Worm (Caenorhabditis elegans) whole organism, L4 larva: Measurements from ENCODE around the gene rpl-29.
"Not testable (repeated sequence)": the region's sequence is repeated elsewhere in the genome, so short reads cannot be mapped to it uniquely, and the experiment has no call there.

Experiments used
- D1046.2 ChIP-seq: fragments of 200-800 bp; sonication (Bioruptor generic); IDR thresholded peaks from 2 replicates; pipeline ENCODE4 v1.3.6; 2022; ENCODE audit warnings: missing genetic modification characterization, missing compliant biosample characterization
- F37D6.2 ChIP-seq: sonication (generic microtip); optimal IDR thresholded peaks from 2 replicates; lab custom pipeline; 2016; ENCODE audit warnings: mild to moderate bottlenecking, missing genetic modification characterization, missing compliant biosample characterization
- Y105C5A.15 ChIP-seq: fragments of 200-800 bp; sonication (Bioruptor generic); IDR thresholded peaks from 2 replicates; pipeline ENCODE4 v1.3.6; 2022; ENCODE audit warnings: missing genetic modification characterization, missing compliant biosample characterization
- Y5F2A.4 ChIP-seq: fragments of 200-800 bp; sonication (Bioruptor generic); optimal IDR thresholded peaks from 2 replicates; lab custom pipeline; 2018; ENCODE audit warnings: mild to moderate bottlenecking, missing genetic modification characterization, missing compliant biosample characterization
- ZK337.2 ChIP-seq: fragments of 200-800 bp; sonication (Bioruptor generic); IDR thresholded peaks from 2 replicates; pipeline ENCODE4 v1.3.6; 2022; ENCODE audit warnings: missing genetic modification reagents, missing genetic modification characterization, missing compliant biosample characterization
- aha-1 ChIP-seq: fragments of 150-350 bp; peaks from one replicate; lab custom pipeline; 2014; ENCODE audit warnings: missing biosample characterization, missing genetic modification characterization
- ceh-28 ChIP-seq: fragments of 150-350 bp; optimal IDR thresholded peaks from 2 replicates; lab custom pipeline; 2014; ENCODE audit warnings: missing biosample characterization, missing genetic modification reagents, missing genetic modification characterization
- ceh-82 ChIP-seq: sonication (generic microtip); optimal IDR thresholded peaks from 2 replicates; lab custom pipeline; 2017; ENCODE audit warnings: missing biosample characterization, missing genetic modification characterization
- daf-12 ChIP-seq: fragments of 150-350 bp; optimal IDR thresholded peaks from 2 replicates; lab custom pipeline; 2014; ENCODE audit warnings: missing biosample characterization, missing genetic modification reagents, missing genetic modification characterization
- daf-16 ChIP-seq, 3 experiments: sonication (generic microtip); optimal IDR thresholded peaks; 2 replicates each; lab custom pipeline; 2016 to 2017; ENCODE audit warnings: missing genetic modification characterization in 3 of 3, missing genetic modification reagents in 3 of 3, mild to moderate bottlenecking in 2 of 3, missing compliant biosample characterization in 2 of 3, missing biosample characterization in 1 of 3, moderate library complexity in 1 of 3
- dmd-8 ChIP-seq: fragments of 200-800 bp; sonication (Bioruptor generic); IDR thresholded peaks from 2 replicates; pipeline ENCODE4 v1.3.6; 2022; ENCODE audit warnings: missing genetic modification characterization, missing compliant biosample characterization
- dpl-1 ChIP-seq: fragments of 150-350 bp; optimal IDR thresholded peaks from 2 replicates; lab custom pipeline; 2014; ENCODE audit warnings: missing biosample characterization, missing genetic modification reagents, missing genetic modification characterization
- duxl-1 ChIP-seq: sonication (generic microtip); optimal IDR thresholded peaks from 2 replicates; lab custom pipeline; 2016; ENCODE audit warnings: mild to moderate bottlenecking, missing genetic modification characterization, moderate library complexity, missing compliant biosample characterization; ENCODE audit not compliant: poor library complexity
- egl-43 ChIP-seq: fragments of 200-800 bp; sonication (Bioruptor generic); IDR thresholded peaks from 2 replicates; pipeline ENCODE4 v1.3.6; 2022; ENCODE audit warnings: missing genetic modification reagents, missing genetic modification characterization, missing compliant biosample characterization
- fkh-10 ChIP-seq: fragments of 150-350 bp; optimal IDR thresholded peaks from 2 replicates; lab custom pipeline; 2014; ENCODE audit warnings: missing biosample characterization, missing genetic modification reagents, missing genetic modification characterization
- lim-7 ChIP-seq: fragments of 200-800 bp; sonication (Bioruptor generic); IDR thresholded peaks from 2 replicates; pipeline ENCODE4 v1.3.6; 2022; ENCODE audit warnings: missing genetic modification characterization, missing compliant biosample characterization
- lin-1 ChIP-seq: fragments of 200-800 bp; sonication (Bioruptor generic); IDR thresholded peaks from 2 replicates; pipeline ENCODE4 v1.3.6; 2022; ENCODE audit warnings: missing genetic modification reagents, missing genetic modification characterization, missing compliant biosample characterization
- lin-29 ChIP-seq: fragments of 200-800 bp; sonication (Bioruptor generic); IDR thresholded peaks from 2 replicates; pipeline ENCODE4 v1.3.6; 2022; ENCODE audit warnings: missing genetic modification reagents, missing genetic modification characterization, missing compliant biosample characterization
- mdl-1 ChIP-seq, 2 experiments: fragments of 150-350 bp in 1 of 2; sonication (generic microtip) in 1 of 2; optimal IDR thresholded peaks; 2 replicates each; lab custom pipeline; 2014 to 2017; ENCODE audit warnings: missing biosample characterization in 2 of 2, missing genetic modification characterization in 2 of 2
- mdt-29 ChIP-seq: fragments of 200-800 bp; sonication (Bioruptor generic); IDR thresholded peaks from 2 replicates; pipeline ENCODE4 v1.3.6; 2022; ENCODE audit warnings: missing genetic modification reagents, missing genetic modification characterization, missing compliant biosample characterization
- mes-2 ChIP-seq: sonication (generic microtip); optimal IDR thresholded peaks from 2 replicates; lab custom pipeline; 2016; ENCODE audit warnings: missing genotype, mild to moderate bottlenecking, missing genetic modification characterization, missing compliant biosample characterization; ENCODE audit not compliant: poor library complexity, severe bottlenecking
- mxl-3 ChIP-seq: fragments of 200-800 bp; sonication (Bioruptor generic); optimal IDR thresholded peaks from 2 replicates; lab custom pipeline; 2018; ENCODE audit warnings: mild to moderate bottlenecking, missing genetic modification characterization, missing compliant biosample characterization
- nhr-102 ChIP-seq: sonication (generic microtip); optimal IDR thresholded peaks from 2 replicates; lab custom pipeline; 2016; ENCODE audit warnings: mild to moderate bottlenecking, missing genetic modification characterization, moderate library complexity, missing compliant biosample characterization
- nhr-111 ChIP-seq: fragments of 200-800 bp; sonication (Bioruptor generic); optimal IDR thresholded peaks from 2 replicates; lab custom pipeline; 2018; ENCODE audit warnings: mild to moderate bottlenecking, missing genetic modification characterization, missing compliant biosample characterization
- nhr-28 ChIP-seq: fragments of 150-350 bp; optimal IDR thresholded peaks from 2 replicates; lab custom pipeline; 2014; ENCODE audit warnings: missing biosample characterization, missing genetic modification characterization
- nhr-42 ChIP-seq: fragments of 200-800 bp; sonication (Bioruptor generic); IDR thresholded peaks from 2 replicates; pipeline ENCODE4 v1.3.6; 2022; ENCODE audit warnings: missing genetic modification characterization, missing compliant biosample characterization
- nhr-6 ChIP-seq: fragments of 150-350 bp; optimal IDR thresholded peaks from 2 replicates; lab custom pipeline; 2014; ENCODE audit warnings: missing biosample characterization, missing genetic modification characterization
- nhr-76 ChIP-seq: fragments of 150-350 bp; optimal IDR thresholded peaks from 2 replicates; lab custom pipeline; 2014; ENCODE audit warnings: missing biosample characterization, missing genetic modification characterization
- pha-4 ChIP-seq, 2 experiments: fragments of 150-350 bp in 1 of 2; fragments of 200-800 bp in 1 of 2; sonication (Bioruptor generic) in 1 of 2; IDR thresholded peaks in 1 of 2; optimal IDR thresholded peaks in 1 of 2; 2 replicates each; pipeline versions ENCODE4 v1.3.6 to Lab custom; 2014 to 2022; ENCODE audit warnings: missing genetic modification characterization in 2 of 2, missing genetic modification reagents in 2 of 2, missing biosample characterization in 1 of 2, missing compliant biosample characterization in 1 of 2
- php-3 ChIP-seq: fragments of 200-800 bp; sonication (Bioruptor generic); IDR thresholded peaks from 2 replicates; pipeline ENCODE4 v1.3.6; 2022; ENCODE audit warnings: missing genetic modification reagents, missing genetic modification characterization, missing compliant biosample characterization
- pqm-1 ChIP-seq: sonication (generic microtip); optimal IDR thresholded peaks from 2 replicates; lab custom pipeline; 2017; ENCODE audit warnings: missing biosample characterization, missing genetic modification characterization
- rbr-2 ChIP-seq: sonication (generic microtip); optimal IDR thresholded peaks from 2 replicates; lab custom pipeline; 2016; ENCODE audit warnings: missing genotype, missing genetic modification characterization, missing compliant biosample characterization
- set-16 ChIP-seq: fragments of 200-800 bp; sonication (Bioruptor generic); IDR thresholded peaks from 2 replicates; pipeline ENCODE4 v1.3.6; 2022; ENCODE audit warnings: missing genetic modification reagents, missing genetic modification characterization, missing compliant biosample characterization
- skn-1 ChIP-seq: fragments of 150-350 bp; optimal IDR thresholded peaks from 2 replicates; lab custom pipeline; 2014; ENCODE audit warnings: missing biosample characterization, missing genetic modification characterization
- snpc-1.2 ChIP-seq: fragments of 200-800 bp; sonication (Bioruptor generic); IDR thresholded peaks from 2 replicates; pipeline ENCODE4 v1.3.6; 2022; ENCODE audit warnings: missing genetic modification reagents, missing genetic modification characterization, missing compliant biosample characterization
- unc-39 ChIP-seq: sonication (generic microtip); optimal IDR thresholded peaks from 2 replicates; lab custom pipeline; 2017; ENCODE audit warnings: missing biosample characterization, missing genetic modification characterization
- zag-1 ChIP-seq: fragments of 150-350 bp; optimal IDR thresholded peaks from 2 replicates; lab custom pipeline; 2014; ENCODE audit warnings: missing biosample characterization, missing genetic modification characterization
- zfp-3 ChIP-seq: fragments of 200-800 bp; sonication (Bioruptor generic); conservative IDR thresholded peaks from 2 replicates; pipeline ENCODE4 v1.3.6; 2022; ENCODE audit warnings: missing genetic modification reagents, missing genetic modification characterization, missing compliant biosample characterization
- ztf-11 ChIP-seq: fragments of 150-350 bp; optimal IDR thresholded peaks from 2 replicates; lab custom pipeline; 2014; ENCODE audit warnings: missing biosample characterization, missing genetic modification characterization
- ztf-7 ChIP-seq: fragments of 150-350 bp; optimal IDR thresholded peaks from 2 replicates; lab custom pipeline; 2014; ENCODE audit warnings: missing biosample characterization, missing genetic modification characterization

The rpl-29 gene

ce11 chrIV:13882573-13882972, 548 bp downstream of the rpl-29 start, which contains the start of gene thoc-7 (continued):
- no peak for TF ChIP-seq nhr-102
- TF ChIP-seq mes-2 (tag; lab: Kevin White, UChicago): no peak

DNA sequence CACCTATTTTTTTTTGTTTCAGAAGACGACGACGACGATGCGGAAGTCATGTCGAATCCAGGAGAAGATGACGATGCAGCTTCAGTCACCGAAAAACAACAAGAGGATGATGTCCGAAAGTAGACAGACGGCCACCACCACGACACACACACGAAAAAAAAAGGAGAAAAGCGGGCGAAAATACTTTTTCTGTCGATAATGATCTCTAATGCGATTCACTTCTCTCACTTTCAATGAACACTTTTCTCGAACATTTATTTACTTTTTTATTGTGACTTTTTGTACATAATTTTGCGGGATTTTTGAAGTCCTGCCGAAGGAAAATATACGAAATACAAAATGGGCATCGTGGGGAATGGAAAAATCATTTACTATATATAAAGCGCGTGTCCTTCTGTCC, 1.9 kb downstream of the rpl-29 start:
- TF ChIP-seq nhr-28 (tag; lab: Kevin White, UChicago) (peak; percentile 2), zag-1 (tag; lab: Kevin White, UChicago) (no peak)

DNA sequence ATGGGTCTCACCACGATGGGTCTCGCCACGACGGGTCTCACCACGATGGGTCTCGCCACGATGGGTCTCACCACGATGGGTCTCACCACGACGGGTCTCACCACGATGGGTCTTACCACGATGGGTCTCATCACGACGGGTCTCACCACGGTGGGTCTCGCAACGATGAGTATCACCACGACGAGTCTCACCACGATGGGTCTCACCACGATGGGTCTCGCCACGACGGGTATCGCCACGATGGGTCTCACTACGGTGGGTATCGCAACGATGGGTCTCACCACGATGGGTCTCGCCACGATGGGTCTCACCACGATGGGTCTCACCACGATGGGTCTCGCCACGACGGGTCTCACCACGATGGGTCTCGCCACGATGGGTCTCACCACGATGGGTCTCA, 2.4 kb downstream of the rpl-29 start:
- 0 out of 2 replicates have a peak, but pooled peaks have one; percentile 9 for TF ChIP-seq lim-7 (GFP tag; lab: Robert Waterston, UW)
- peak; percentile 84 for TF ChIP-seq set-16
- peak; percentile 36; the same call in 1 of the 2 replicates for TF ChIP-seq php-3 (GFP tag; lab: Robert Waterston, UW)
- peak; percentile 10; the same call in 1 of the 2 replicates for TF ChIP-seq snpc-1.2 (GFP tag; lab: Robert Waterston, UW)

DNA sequence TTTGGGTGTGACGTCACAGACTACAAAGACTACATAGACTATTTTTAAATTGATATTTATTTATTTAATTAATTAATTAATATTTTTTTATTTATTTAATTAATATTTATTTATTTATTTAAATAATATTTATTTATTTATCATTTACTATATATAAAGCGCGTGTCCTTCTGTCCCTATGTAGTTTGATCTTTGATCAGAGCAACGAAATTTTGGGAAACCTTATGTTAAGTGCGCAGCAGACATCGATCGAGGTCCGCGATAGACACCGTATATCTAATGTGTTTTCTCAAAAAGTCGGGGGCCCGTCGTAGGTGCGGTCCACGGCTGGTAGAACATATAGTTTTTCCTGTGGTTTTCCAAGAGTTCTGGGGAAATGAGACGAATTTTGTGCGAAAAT, 2.9 kb downstream of the rpl-29 start:
- TF ChIP-seq pha-4 (GFP tag; IDR thresholded peaks at IDR 0.05; lab: Robert Waterston, UW): 0 out of 2 replicates have a peak, but pooled peaks have one; percentile 32
- TF ChIP-seq pha-4 (tag; optimal IDR thresholded peaks at IDR 0.05; lab: Kevin White, UChicago): not testable (repeated sequence)
- TF ChIP-seq aha-1 (tag; lab: Kevin White, UChicago): peak; percentile 61
- peak; percentile 36; the same call in 1 of the 2 replicates for TF ChIP-seq snpc-1.2 (GFP tag; lab: Robert Waterston, UW)

DNA sequence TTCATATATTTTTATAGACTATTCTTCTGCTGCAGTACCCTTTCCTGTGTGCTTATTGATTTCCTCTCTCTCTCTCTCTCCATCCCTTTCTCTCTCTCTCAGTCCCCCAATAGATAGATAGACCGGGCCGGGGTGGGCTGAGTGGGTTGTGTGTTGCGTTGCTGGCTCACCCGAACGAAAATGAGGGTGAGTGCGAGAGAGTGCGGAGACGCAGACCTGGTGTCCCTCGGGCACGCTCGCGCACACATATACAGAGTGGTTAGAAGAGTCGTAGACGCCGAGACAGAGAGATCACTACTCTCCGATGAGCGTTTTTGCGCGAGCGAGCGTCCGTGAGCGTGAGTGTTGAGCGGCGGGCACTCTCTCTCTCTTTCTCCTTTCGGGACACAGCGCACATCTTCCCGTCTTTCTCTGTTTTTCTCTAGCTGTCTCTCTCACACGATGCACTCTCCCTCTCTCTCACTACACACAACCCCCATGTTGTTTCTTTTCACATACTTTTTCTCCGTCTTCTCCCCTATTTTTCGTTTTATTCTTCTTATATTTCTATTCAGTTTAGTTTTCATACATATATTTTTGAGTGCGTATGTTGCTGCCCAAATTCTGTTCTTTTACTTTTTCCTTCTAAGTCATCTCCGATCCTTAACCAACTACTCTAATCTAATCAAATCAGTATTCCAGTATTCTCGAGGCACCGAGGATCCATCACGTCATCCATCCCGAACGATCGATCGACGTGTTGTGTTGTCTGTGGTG, 5.6 kb downstream of the rpl-29 start, which contains the start of gene lin-66:
Gene lin-66 (plus strand): TSS at position 672 of the 756 bp plus-strand sequence.
- TF ChIP-seq rbr-2 (peak; percentile 95), Y5F2A.4 (GFP tag; lab: Kevin White, UChicago) (no peak), mdl-1 (tag; optimal IDR thresholded peaks at IDR 0.05; lab: Kevin White, UChicago) (peak; percentile 87 to 92), lin-29 (no peak), daf-16 (GFP tag; optimal IDR thresholded peaks at IDR 0.05; lab: Kevin White, UChicago) (peak; percentile 56 to 64), daf-16 (tag; optimal IDR thresholded peaks at IDR 0.05; lab: Kevin White, UChicago) (peak; percentile 67), dpl-1 (GFP tag; lab: Kevin White, UChicago) (peak; percentile 49), nhr-28 (tag; lab: Kevin White, UChicago) (peak; percentile 54), ztf-11 (tag; lab: Kevin White, UChicago) (no peak), skn-1 (tag; lab: Kevin White, UChicago) (no peak), ztf-7 (tag; lab: Kevin White, UChicago) (peak; percentile 38), duxl-1 (tag; lab: Kevin White, UChicago) (peak; percentile 22), fkh-10 (GFP tag; lab: Kevin White, UChicago) (peak; percentile 70), mdt-29 (GFP tag; lab: Robert Waterston, UW) (0 out of 2 replicates have a peak, but pooled peaks have one; percentile 38), unc-39 (tag; lab: Kevin White, UChicago) (no peak), nhr-76 (tag; lab: Kevin White, UChicago) (no peak), pqm-1 (tag; lab: Kevin White, UChicago) (peak; percentile 2), F37D6.2 (peak; percentile 81), ZK337.2 (no peak), Y105C5A.15 (GFP tag; lab: Robert Waterston, UW) (no peak), ceh-28 (tag; lab: Kevin White, UChicago) (peak; percentile 51), D1046.2 (GFP tag; lab: Robert Waterston, UW) (peak; percentile 77; the same call in 1 of the 2 replicates), dmd-8 (GFP tag; lab: Robert Waterston, UW) (0 out of 2 replicates have a peak, but pooled peaks have one; percentile 60), mes-2 (tag; lab: Kevin White, UChicago) (peak; percentile 63), mxl-3 (GFP tag; lab: Kevin White, UChicago) (peak; percentile 84), ceh-82 (tag; lab: Kevin White, UChicago) (no peak), nhr-102 (peak; percentile 73), nhr-42 (GFP tag; lab: Robert Waterston, UW) (peak; percentile 77), daf-12 (tag; lab: Kevin White, UChicago) (no peak), zfp-3 (GFP tag; lab: Robert Waterston, UW) (no peak), egl-43 (GFP tag; lab: Robert Waterston, UW) (peak; percentile 84), lin-1 (GFP tag; lab: Robert Waterston, UW) (peak; percentile 68; the same call in 1 of the 2 replicates), nhr-6 (tag; lab: Kevin White, UChicago) (no peak), nhr-111 (GFP tag; lab: Kevin White, UChicago) (no peak)
